Worm (Caenorhabditis elegans): ENCODE measurements around the gene Y39A1A.20.

ce11 chrIII:10718078-10718477 lies 17.7 kb upstream of the Y39A1A.20 start:
- no peak for TF ChIP-seq snpc-4 (tag; optimal IDR thresholded peaks at IDR 0.05)
- peak; percentile 62 for TF ChIP-seq ama-1 (optimal IDR thresholded peaks at IDR 0.05)
- peak; percentile 16 for TF ChIP-seq nhr-43 (tag; optimal IDR thresholded peaks at IDR 0.05; ENCODE audit: poor library complexity, severe bottlenecking)
